Worm (Caenorhabditis elegans) whole organism, L3 larva: ENCODE measurements around the gene maph-1.3.

Experiments
- elt-1 ChIP-seq: fragments of 150-350 bp; optimal IDR thresholded peaks from 2 replicates; lab custom pipeline; 2014; ENCODE audit warnings: missing biosample characterization, missing genetic modification characterization
- mdl-1 ChIP-seq: fragments of 150-350 bp; optimal IDR thresholded peaks from 2 replicates; lab custom pipeline; 2014; ENCODE audit warnings: missing biosample characterization, missing genetic modification characterization
- nhr-12 ChIP-seq: fragments of 150-350 bp; optimal IDR thresholded peaks from 2 replicates; lab custom pipeline; 2014; ENCODE audit warnings: missing biosample characterization, missing genetic modification characterization
- nhr-23 ChIP-seq: fragments of 150-350 bp; optimal IDR thresholded peaks from 2 replicates; lab custom pipeline; 2014; ENCODE audit warnings: missing biosample characterization, missing genetic modification reagents, missing genetic modification characterization
- unc-62 ChIP-seq: fragments of 150-350 bp; sonication (generic microtip); optimal IDR thresholded peaks from 4 replicates; lab custom pipeline; 2014; ENCODE audit warnings: missing biosample characterization, missing genetic modification reagents, missing genetic modification characterization

DNA sequence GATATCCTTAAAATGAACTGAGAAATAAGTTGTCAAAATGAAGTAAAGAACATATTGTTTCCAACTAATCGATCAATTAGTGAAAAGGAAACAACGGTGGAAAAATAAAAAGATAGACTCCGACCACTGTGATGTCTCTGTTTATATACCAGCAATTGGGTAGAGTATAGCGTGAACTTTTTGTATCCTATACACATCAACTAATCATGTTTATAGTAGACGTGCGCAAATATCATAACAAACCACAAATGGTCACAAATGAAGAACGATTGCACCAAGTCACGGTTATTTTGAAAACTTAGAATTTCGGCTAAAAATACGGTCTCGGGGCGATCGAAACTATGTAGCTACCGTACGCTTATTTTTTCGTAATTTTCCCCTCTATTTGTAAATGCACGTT lies 5.1 kb upstream of the maph-1.3 start, which contains the start of gene cyp-25A3:
- TF ChIP-seq unc-62 (GFP tag; lab: Kevin White, UChicago): no peak
- TF ChIP-seq nhr-23 (tag; lab: Kevin White, UChicago): no peak
- TF ChIP-seq mdl-1 (tag; lab: Kevin White, UChicago): no peak
- no peak for TF ChIP-seq nhr-12 (tag; lab: Kevin White, UChicago)
- no peak for TF ChIP-seq elt-1 (tag; lab: Kevin White, UChicago)
